Worm (Caenorhabditis elegans) whole organism, mixed stage, embryonic: ENCODE measurements around the gene mlc-4.

Experiments
- M03D4.4 ChIP-seq: sonication (generic microtip); optimal IDR thresholded peaks from 2 replicates; lab custom pipeline; 2017; ENCODE audit warnings: mild to moderate bottlenecking, missing genetic modification characterization, missing compliant biosample characterization
- bed-3 ChIP-seq: fragments of 200-800 bp; sonication (Bioruptor generic); optimal IDR thresholded peaks from 3 replicates; lab custom pipeline; 2018; ENCODE audit warnings: mild to moderate bottlenecking, missing genetic modification characterization, moderate library complexity, missing compliant biosample characterization
- blmp-1 ChIP-seq: fragments of 150-350 bp; optimal IDR thresholded peaks from 2 replicates; lab custom pipeline; 2014; ENCODE audit warnings: missing biosample characterization, missing genetic modification characterization
- ceh-83 ChIP-seq: fragments of 200-800 bp; sonication (Bioruptor generic); optimal IDR thresholded peaks from 2 replicates; lab custom pipeline; 2018; ENCODE audit warnings: mild to moderate bottlenecking, missing genetic modification characterization, missing compliant biosample characterization
- ces-1 ChIP-seq: fragments of 150-350 bp; optimal IDR thresholded peaks from 2 replicates; lab custom pipeline; 2014; ENCODE audit warnings: missing biosample characterization, missing genetic modification reagents, missing genetic modification characterization
- cnd-1 ChIP-seq: fragments of 200-800 bp; sonication (Bioruptor generic); optimal IDR thresholded peaks from 2 replicates; lab custom pipeline; 2018; ENCODE audit warnings: mild to moderate bottlenecking, missing genetic modification characterization, missing compliant biosample characterization
- drap-1 ChIP-seq: fragments of 200-800 bp; sonication (Bioruptor generic); optimal IDR thresholded peaks from 3 replicates; lab custom pipeline; 2018; ENCODE audit warnings: mild to moderate bottlenecking, missing genetic modification characterization, missing compliant biosample characterization
- elt-3 ChIP-seq: fragments of 150-350 bp; optimal IDR thresholded peaks from 2 replicates; lab custom pipeline; 2014; ENCODE audit warnings: missing biosample characterization, missing genetic modification characterization
- flh-1 ChIP-seq: fragments of 200-800 bp; sonication (Bioruptor generic); optimal IDR thresholded peaks from 2 replicates; lab custom pipeline; 2018; ENCODE audit warnings: mild to moderate bottlenecking, missing genetic modification characterization, moderate library complexity, missing compliant biosample characterization
- hlh-1 ChIP-seq: fragments of 150-350 bp; optimal IDR thresholded peaks from 2 replicates; lab custom pipeline; 2014; ENCODE audit warnings: missing biosample characterization, missing genetic modification reagents, missing genetic modification characterization
- lin-13 ChIP-seq: fragments of 150-350 bp; optimal IDR thresholded peaks from 2 replicates; lab custom pipeline; 2014; ENCODE audit warnings: missing biosample characterization, missing genetic modification characterization
- lin-32 ChIP-seq: fragments of 200-800 bp; sonication (Bioruptor generic); optimal IDR thresholded peaks from 2 replicates; lab custom pipeline; 2018; ENCODE audit warnings: mild to moderate bottlenecking, missing genetic modification characterization, missing compliant biosample characterization
- lsy-2 ChIP-seq: fragments of 150-350 bp; optimal IDR thresholded peaks from 2 replicates; lab custom pipeline; 2014; ENCODE audit warnings: missing biosample characterization, missing genetic modification characterization
- mab-5 ChIP-seq: fragments of 150-350 bp; optimal IDR thresholded peaks from 2 replicates; lab custom pipeline; 2014; ENCODE audit warnings: missing biosample characterization, missing genetic modification characterization
- mep-1 ChIP-seq: fragments of 150-350 bp; optimal IDR thresholded peaks from 2 replicates; lab custom pipeline; 2017; ENCODE audit warnings: missing biosample characterization, missing genetic modification reagents, missing genetic modification characterization, inconsistent platforms
- mls-2 ChIP-seq: sonication (generic microtip); optimal IDR thresholded peaks from 2 replicates; lab custom pipeline; 2016; ENCODE audit warnings: mild to moderate bottlenecking, missing genetic modification characterization, moderate library complexity, missing compliant biosample characterization
- nhr-12 ChIP-seq: fragments of 150-350 bp; optimal IDR thresholded peaks from 2 replicates; lab custom pipeline; 2014; ENCODE audit warnings: missing biosample characterization, missing genetic modification characterization
- nhr-2 ChIP-seq: fragments of 150-350 bp; optimal IDR thresholded peaks from 2 replicates; lab custom pipeline; 2014; ENCODE audit warnings: missing biosample characterization, missing genetic modification characterization
- nhr-237 ChIP-seq: fragments of 150-350 bp; optimal IDR thresholded peaks from 2 replicates; lab custom pipeline; 2014; ENCODE audit warnings: missing biosample characterization, missing genetic modification characterization
- nhr-28 ChIP-seq: fragments of 150-350 bp; optimal IDR thresholded peaks from 2 replicates; lab custom pipeline; 2014; ENCODE audit warnings: missing biosample characterization, missing genetic modification characterization
- nhr-76 ChIP-seq: sonication (generic microtip); optimal IDR thresholded peaks from 2 replicates; lab custom pipeline; 2017; ENCODE audit warnings: missing biosample characterization, missing genetic modification characterization
- pha-4 ChIP-seq: fragments of 150-350 bp; optimal IDR thresholded peaks from 2 replicates; lab custom pipeline; 2018; ENCODE audit warnings: missing biosample characterization, missing genetic modification reagents, missing genetic modification characterization
- sem-2 ChIP-seq: fragments of 200-800 bp; sonication (Bioruptor generic); optimal IDR thresholded peaks from 2 replicates; lab custom pipeline; 2018; ENCODE audit warnings: mild to moderate bottlenecking, missing genetic modification characterization, missing compliant biosample characterization
- snpc-4 ChIP-seq: fragments of 150-350 bp; optimal IDR thresholded peaks from 2 replicates; lab custom pipeline; 2014; ENCODE audit warnings: missing biosample characterization, missing genetic modification characterization
- sptf-1 ChIP-seq: sonication (generic microtip); optimal IDR thresholded peaks from 2 replicates; lab custom pipeline; 2017; ENCODE audit warnings: mild to moderate bottlenecking, missing genetic modification characterization, moderate library complexity, missing compliant biosample characterization
- tbx-8 ChIP-seq: fragments of 200-800 bp; sonication (Bioruptor generic); optimal IDR thresholded peaks from 2 replicates; lab custom pipeline; 2018; ENCODE audit warnings: mild to moderate bottlenecking, missing genetic modification characterization, moderate library complexity, missing compliant biosample characterization
- unc-120 ChIP-seq: sonication (generic microtip); optimal IDR thresholded peaks from 2 replicates; lab custom pipeline; 2017; ENCODE audit warnings: missing genetic modification characterization, missing compliant biosample characterization; ENCODE audit not compliant: poor library complexity, severe bottlenecking
- unc-39 ChIP-seq: fragments of 150-350 bp; optimal IDR thresholded peaks from 2 replicates; lab custom pipeline; 2014; ENCODE audit warnings: missing biosample characterization, missing genetic modification characterization
- unc-62 ChIP-seq: fragments of 150-350 bp; optimal IDR thresholded peaks from 2 replicates; lab custom pipeline; 2014; ENCODE audit warnings: missing biosample characterization, missing genetic modification reagents, missing genetic modification characterization
- zip-8 ChIP-seq: fragments of 150-350 bp; optimal IDR thresholded peaks from 2 replicates; lab custom pipeline; 2014; ENCODE audit warnings: missing biosample characterization, missing genetic modification characterization
- ztf-11 ChIP-seq: fragments of 150-350 bp; optimal IDR thresholded peaks from 2 replicates; lab custom pipeline; 2014; ENCODE audit warnings: missing biosample characterization, missing genetic modification characterization

mlc-4 gene

DNA sequence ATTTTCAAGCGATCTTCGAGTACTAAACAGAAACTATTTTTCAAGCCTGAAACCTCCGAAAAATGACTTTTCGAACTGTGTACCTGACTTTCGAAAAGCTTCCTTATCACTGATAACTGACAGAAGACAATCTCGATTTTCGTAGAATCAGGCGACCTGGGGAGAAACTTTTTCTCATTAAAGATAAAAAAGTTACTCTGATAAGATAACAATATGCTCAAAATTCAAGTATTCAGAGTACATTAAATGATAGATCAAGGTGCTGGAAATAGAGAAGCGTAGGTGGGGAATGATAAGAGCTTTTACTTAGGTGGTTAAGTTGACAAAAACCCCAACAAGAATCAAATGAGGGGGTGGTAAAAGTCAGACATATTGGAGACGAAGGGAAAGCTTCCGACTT is 23.5 kb downstream of the mlc-4 start, which contains the start of gene prk-2:
TSS of gene prk-2 (minus strand) at position 156 of the 400 bp plus-strand sequence.
- TF ChIP-seq unc-120 (no peak), ces-1 (GFP tag; lab: Kevin White, UChicago) (no peak), ceh-83 (no peak), tbx-8 (GFP tag; lab: Kevin White, UChicago) (no peak), cnd-1 (no peak), hlh-1 (no peak), flh-1 (GFP tag; lab: Kevin White, UChicago) (no peak), nhr-28 (tag; lab: Kevin White, UChicago) (no peak), lin-32 (GFP tag; lab: Kevin White, UChicago) (no peak), mep-1 (tag; lab: Kevin White, UChicago) (no peak), nhr-12 (no peak)

DNA sequence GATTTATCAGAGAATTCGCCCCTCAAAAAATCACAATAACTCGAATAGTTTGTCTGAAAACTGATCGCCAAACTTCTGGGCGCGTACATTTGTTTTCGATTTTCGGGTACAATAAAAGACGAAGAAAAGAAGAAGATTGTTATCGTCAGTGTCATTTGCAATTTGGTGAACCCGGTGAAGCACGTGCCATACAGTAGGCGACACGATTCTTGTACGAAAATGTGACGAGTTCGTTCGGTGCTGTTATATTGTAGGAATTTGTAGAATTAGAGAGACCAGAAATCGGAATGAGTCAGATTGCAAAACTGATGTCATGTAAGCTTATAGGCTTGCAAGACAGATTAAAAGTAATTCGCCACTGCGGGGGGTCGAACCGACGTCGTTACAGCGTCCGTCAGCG is 25.8 kb downstream of the mlc-4 start:
- TF ChIP-seq nhr-12 = no peak
- TF ChIP-seq blmp-1 (tag; lab: Kevin White, UChicago) = no peak

DNA sequence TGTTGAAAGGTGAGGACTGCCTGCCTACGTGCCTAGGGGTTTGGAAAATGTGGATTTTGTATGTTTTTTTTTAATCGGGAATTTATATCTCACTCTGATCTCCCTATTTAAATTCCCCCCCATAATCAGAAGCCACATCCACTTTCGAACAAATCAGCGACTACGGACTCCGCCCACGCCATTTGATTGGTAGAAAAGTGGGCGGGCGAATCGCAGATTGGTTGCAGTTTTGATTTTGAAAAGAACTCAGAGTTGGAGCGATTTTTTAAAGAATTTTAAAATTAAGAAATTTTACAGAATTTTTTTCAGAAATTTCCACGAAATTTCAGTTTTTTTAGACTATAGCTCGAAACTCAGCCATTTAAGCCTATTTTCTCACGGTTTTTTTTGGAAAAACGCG is 33.5 kb downstream of the mlc-4 start:
- no peak for TF ChIP-seq flh-1 (GFP tag; lab: Kevin White, UChicago)
- TF ChIP-seq nhr-237 (tag; lab: Kevin White, UChicago) = no peak
- TF ChIP-seq nhr-76 (tag; lab: Kevin White, UChicago) = no peak
- TF ChIP-seq mab-5 (tag; lab: Kevin White, UChicago) = no peak
- no peak for TF ChIP-seq nhr-2 (tag; lab: Kevin White, UChicago)
- no peak for TF ChIP-seq nhr-12
- no peak for TF ChIP-seq lsy-2
- TF ChIP-seq lin-13 (tag; lab: Kevin White, UChicago) = no peak
- TF ChIP-seq tbx-8 (GFP tag; lab: Kevin White, UChicago) = no peak
- no peak for TF ChIP-seq sem-2 (GFP tag; lab: Kevin White, UChicago)
- TF ChIP-seq hlh-1 = no peak
- no peak for TF ChIP-seq blmp-1 (tag; lab: Kevin White, UChicago)
- TF ChIP-seq ces-1 (GFP tag; lab: Kevin White, UChicago) = no peak
- no peak for TF ChIP-seq sptf-1 (tag; lab: Kevin White, UChicago)
- no peak for TF ChIP-seq mls-2 (tag; lab: Kevin White, UChicago)
- no peak for TF ChIP-seq snpc-4 (tag; lab: Kevin White, UChicago)
- no peak for TF ChIP-seq unc-62 (GFP tag; lab: Kevin White, UChicago)
- no peak for TF ChIP-seq bed-3 (GFP tag; lab: Kevin White, UChicago)
- no peak for TF ChIP-seq cnd-1

ce11 chrIII:3355791-3356190 is 37.8 kb downstream of the mlc-4 start:
- no peak for TF ChIP-seq M03D4.4 (tag; lab: Kevin White, UChicago)
- peak; percentile 61 for TF ChIP-seq elt-3 (tag; lab: Kevin White, UChicago)
- TF ChIP-seq, all 35 proteins: peak for 1

DNA sequence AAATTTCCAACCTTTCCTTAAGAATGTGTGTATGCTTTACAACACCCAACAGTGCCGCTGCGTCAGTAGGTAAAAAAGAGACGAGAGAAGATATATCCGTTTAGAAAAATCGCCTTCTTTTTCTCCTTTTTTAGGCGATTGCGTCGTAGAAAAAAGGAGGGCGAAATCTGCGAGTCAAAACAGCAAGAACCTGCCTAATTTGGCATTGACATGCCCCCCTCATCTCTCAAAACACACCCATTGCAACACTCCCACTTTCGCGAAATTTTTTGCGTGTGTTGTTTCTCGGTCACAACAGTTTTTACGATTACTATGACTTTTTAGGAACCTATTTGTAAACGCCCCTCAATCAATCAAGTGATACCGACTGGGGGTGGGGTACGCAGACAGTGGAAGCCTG is 41.9 kb downstream of the mlc-4 start:
- TF ChIP-seq ces-1 (GFP tag; lab: Kevin White, UChicago) (no peak), ceh-83 (no peak), bed-3 (GFP tag; lab: Kevin White, UChicago) (no peak), lin-13 (tag; lab: Kevin White, UChicago) (no peak), blmp-1 (tag; lab: Kevin White, UChicago) (no peak), flh-1 (GFP tag; lab: Kevin White, UChicago) (no peak), M03D4.4 (tag; lab: Kevin White, UChicago) (no peak), drap-1 (GFP tag; lab: Kevin White, UChicago) (no peak), elt-3 (tag; lab: Kevin White, UChicago) (no peak), ztf-11 (tag; lab: Kevin White, UChicago) (no peak), unc-39 (tag; lab: Kevin White, UChicago) (no peak), lin-32 (GFP tag; lab: Kevin White, UChicago) (no peak), unc-62 (GFP tag; lab: Kevin White, UChicago) (no peak), sem-2 (GFP tag; lab: Kevin White, UChicago) (no peak), snpc-4 (tag; lab: Kevin White, UChicago) (no peak), mab-5 (tag; lab: Kevin White, UChicago) (no peak), zip-8 (tag; lab: Kevin White, UChicago) (no peak)
- TF ChIP-seq, all 35 proteins: peak for 0

- TF ChIP-seq pha-4 (tag; lab: Kevin White, UChicago) (no peak), ceh-83 (no peak), ces-1 (GFP tag; lab: Kevin White, UChicago) (no peak), zip-8 (tag; lab: Kevin White, UChicago) (peak; percentile 90), unc-120 (no peak)
These were observed 42.5 kb downstream of the mlc-4 start for ce11 chrIII:3351091-3351490.
